Worm (Caenorhabditis elegans) whole organism, young adult: ENCODE data around the gene mlt-9.

ENCODE experiments used
- B0035.1 ChIP-seq: sonication (generic microtip); optimal IDR thresholded peaks from 2 replicates; lab custom pipeline; 2016; ENCODE audit warnings: missing genetic modification characterization, mild to moderate bottlenecking, missing compliant biosample characterization, missing genotype, missing genetic modification reagents
- B0336.3 ChIP-seq: fragments of 200-800 bp; sonication (Bioruptor generic); IDR thresholded peaks from 2 replicates; pipeline ENCODE4 v1.3.6; 2022; ENCODE audit warnings: missing genetic modification characterization, missing compliant biosample characterization
- D2030.7 ChIP-seq: fragments of 200-800 bp; sonication (Bioruptor generic); IDR thresholded peaks from 2 replicates; pipeline ENCODE4 v1.3.6; 2022; ENCODE audit warnings: missing genetic modification reagents, missing genetic modification characterization, missing compliant biosample characterization
- F22D6.2 ChIP-seq: sonication (generic microtip); optimal IDR thresholded peaks from 2 replicates; lab custom pipeline; 2016; ENCODE audit warnings: mild to moderate bottlenecking, missing genetic modification characterization, missing compliant biosample characterization
- F33H1.4 ChIP-seq: fragments of 200-800 bp; sonication (Bioruptor generic); IDR thresholded peaks from 2 replicates; pipeline ENCODE4 v1.3.6; 2022; ENCODE audit warnings: missing genetic modification reagents, missing genetic modification characterization, missing compliant biosample characterization
- F55B11.4 ChIP-seq: sonication (generic microtip); optimal IDR thresholded peaks from 2 replicates; lab custom pipeline; 2016; ENCODE audit warnings: missing compliant biosample characterization, missing genetic modification characterization, borderline replicate concordance; ENCODE audit not compliant: insufficient read depth
- T07F8.4 ChIP-seq: sonication (generic microtip); optimal IDR thresholded peaks from 2 replicates; lab custom pipeline; 2016; ENCODE audit warnings: mild to moderate bottlenecking, missing genetic modification characterization, moderate library complexity, missing compliant biosample characterization
- Y53F4B.3 ChIP-seq: fragments of 200-800 bp; sonication (Bioruptor generic); IDR thresholded peaks from 2 replicates; pipeline ENCODE4 v1.3.6; 2022; ENCODE audit warnings: missing genetic modification reagents, missing genetic modification characterization, missing compliant biosample characterization
- Y53G8AR.9 ChIP-seq: fragments of 200-800 bp; sonication (Bioruptor generic); conservative IDR thresholded peaks from 2 replicates; pipeline ENCODE4 v1.3.6; 2022; ENCODE audit warnings: missing genetic modification reagents, missing genetic modification characterization, missing compliant biosample characterization
- Y56A3A.18 ChIP-seq: fragments of 200-800 bp; sonication (Bioruptor generic); IDR thresholded peaks from 2 replicates; pipeline ENCODE4 v1.3.6; 2022; ENCODE audit warnings: missing genetic modification reagents, missing genetic modification characterization, missing compliant biosample characterization
- Y95B8A.8 ChIP-seq: fragments of 200-800 bp; sonication (Bioruptor generic); IDR thresholded peaks from 2 replicates; pipeline ENCODE4 v1.3.6; 2022; ENCODE audit warnings: missing genetic modification reagents, missing genetic modification characterization, missing compliant biosample characterization
- ZK185.1 ChIP-seq: sonication (generic microtip); optimal IDR thresholded peaks from 2 replicates; lab custom pipeline; 2016; ENCODE audit warnings: mild to moderate bottlenecking, missing genetic modification characterization, missing compliant biosample characterization; ENCODE audit not compliant: poor library complexity, severe bottlenecking
- aptf-2 ChIP-seq: fragments of 200-800 bp; sonication (Bioruptor generic); conservative IDR thresholded peaks from 2 replicates; pipeline ENCODE4 v1.3.6; 2022; ENCODE audit warnings: missing genetic modification reagents, missing genetic modification characterization, missing compliant biosample characterization
- atf-7 ChIP-seq: sonication (generic microtip); optimal IDR thresholded peaks from 2 replicates; lab custom pipeline; 2017; ENCODE audit warnings: mild to moderate bottlenecking, missing genetic modification characterization, missing compliant biosample characterization
- attf-5 ChIP-seq: fragments of 200-800 bp; sonication (Bioruptor generic); optimal IDR thresholded peaks from 2 replicates; lab custom pipeline; 2018; ENCODE audit warnings: mild to moderate bottlenecking, missing genetic modification characterization, missing compliant biosample characterization
- ccch-3 ChIP-seq: fragments of 200-800 bp; sonication (Bioruptor generic); optimal IDR thresholded peaks from 2 replicates; lab custom pipeline; 2018; ENCODE audit warnings: mild to moderate bottlenecking, missing genetic modification characterization, missing compliant biosample characterization
- chd-7 ChIP-seq: sonication (generic microtip); optimal IDR thresholded peaks from 2 replicates; lab custom pipeline; 2016; ENCODE audit warnings: mild to moderate bottlenecking, missing genetic modification characterization, moderate library complexity, missing compliant biosample characterization
- efl-1 ChIP-seq: fragments of 150-350 bp; optimal IDR thresholded peaks from 2 replicates; lab custom pipeline; 2014; ENCODE audit warnings: missing biosample characterization, missing genetic modification reagents, missing genetic modification characterization
- egl-44 ChIP-seq: fragments of 200-800 bp; sonication (Bioruptor generic); IDR thresholded peaks from 2 replicates; pipeline ENCODE4 v1.3.6; 2022; ENCODE audit warnings: missing genetic modification reagents, missing genetic modification characterization, missing compliant biosample characterization
- egrh-3 ChIP-seq: fragments of 200-800 bp; sonication (Bioruptor generic); IDR thresholded peaks from 2 replicates; pipeline ENCODE4 v1.3.6; 2022; ENCODE audit warnings: missing genetic modification reagents, missing genetic modification characterization, missing compliant biosample characterization
- fkh-3 ChIP-seq: sonication (generic microtip); optimal IDR thresholded peaks from 2 replicates; lab custom pipeline; 2016; ENCODE audit warnings: mild to moderate bottlenecking, missing genetic modification characterization, missing compliant biosample characterization
- gei-17 ChIP-seq: fragments of 200-800 bp; sonication (Bioruptor generic); optimal IDR thresholded peaks from 2 replicates; lab custom pipeline; 2018; ENCODE audit warnings: mild to moderate bottlenecking, missing genetic modification characterization, missing compliant biosample characterization
- him-1 ChIP-seq: sonication (generic microtip); optimal IDR thresholded peaks from 2 replicates; lab custom pipeline; 2016; ENCODE audit warnings: missing genotype, missing genetic modification reagents, missing genetic modification characterization, missing compliant biosample characterization
- hlh-26 ChIP-seq: fragments of 200-800 bp; sonication (Bioruptor generic); conservative IDR thresholded peaks from 2 replicates; pipeline ENCODE4 v1.3.6; 2022; ENCODE audit warnings: missing genetic modification reagents, missing genetic modification characterization, missing compliant biosample characterization
- hmg-1.2 ChIP-seq: fragments of 200-800 bp; sonication (Bioruptor generic); IDR thresholded peaks from 2 replicates; pipeline ENCODE4 v1.3.6; 2022; ENCODE audit warnings: missing genetic modification reagents, missing genetic modification characterization, missing compliant biosample characterization
- lin-26 ChIP-seq: fragments of 200-800 bp; sonication (Bioruptor generic); IDR thresholded peaks from 2 replicates; pipeline ENCODE4 v1.3.6; 2022; ENCODE audit warnings: missing genetic modification reagents, missing genetic modification characterization, missing compliant biosample characterization
- lin-40 ChIP-seq: sonication (generic microtip); optimal IDR thresholded peaks from 2 replicates; lab custom pipeline; 2016; ENCODE audit warnings: missing genetic modification characterization, mild to moderate bottlenecking, missing compliant biosample characterization, missing genotype, missing genetic modification reagents
- lin-54 ChIP-seq: fragments of 200-800 bp; sonication (Bioruptor generic); optimal IDR thresholded peaks from 2 replicates; lab custom pipeline; 2018; ENCODE audit warnings: mild to moderate bottlenecking, missing genetic modification characterization, missing compliant biosample characterization
- madf-6 ChIP-seq: fragments of 200-800 bp; sonication (Bioruptor generic); IDR thresholded peaks from 2 replicates; pipeline ENCODE4 v1.3.6; 2022; ENCODE audit warnings: missing genetic modification reagents, missing genetic modification characterization, missing compliant biosample characterization
- mel-28 ChIP-seq: sonication (generic microtip); optimal IDR thresholded peaks from 2 replicates; lab custom pipeline; 2016; ENCODE audit warnings: borderline replicate concordance, mild to moderate bottlenecking, missing genetic modification characterization, missing compliant biosample characterization
- mes-4 ChIP-seq: sonication (generic microtip); optimal IDR thresholded peaks from 2 replicates; lab custom pipeline; 2016; ENCODE audit warnings: missing genotype, missing genetic modification characterization, missing compliant biosample characterization
- mxl-1 ChIP-seq: sonication (generic microtip); optimal IDR thresholded peaks from 2 replicates; lab custom pipeline; 2016; ENCODE audit warnings: missing genetic modification characterization, missing compliant biosample characterization
- nhr-27 ChIP-seq: fragments of 200-800 bp; sonication (Bioruptor generic); optimal IDR thresholded peaks from 2 replicates; lab custom pipeline; 2018; ENCODE audit warnings: mild to moderate bottlenecking, missing genetic modification characterization, moderate library complexity, missing compliant biosample characterization
- rec-8 ChIP-seq, 2 experiments: sonication (generic microtip); optimal IDR thresholded peaks; 2 replicates each; lab custom pipeline; 2016; ENCODE audit warnings: mild to moderate bottlenecking in 2 of 2, missing genetic modification characterization in 2 of 2, missing genetic modification reagents in 2 of 2, missing genotype in 2 of 2, missing biosample characterization in 1 of 2, missing compliant biosample characterization in 1 of 2, moderate library complexity in 1 of 2
- repo-1 ChIP-seq: sonication (generic microtip); optimal IDR thresholded peaks from 2 replicates; lab custom pipeline; 2017; ENCODE audit warnings: mild to moderate bottlenecking, missing genetic modification characterization, missing compliant biosample characterization
- rpc-1 ChIP-seq, 2 experiments: fragments of 150-350 bp in 1 of 2; sonication (generic microtip) in 1 of 2; optimal IDR thresholded peaks; 2 replicates each; lab custom pipeline; 2014 to 2018; ENCODE audit warnings: missing biosample characterization in 1 of 2, missing genetic modification characterization in 1 of 2, missing genetic modification reagents in 1 of 2, missing genotype in 1 of 2
- sdz-38 ChIP-seq: sonication (generic microtip); optimal IDR thresholded peaks from 2 replicates; lab custom pipeline; 2016; ENCODE audit warnings: missing genotype, missing genetic modification characterization, missing compliant biosample characterization
- sea-2 ChIP-seq: fragments of 200-800 bp; sonication (Bioruptor generic); IDR thresholded peaks from 2 replicates; pipeline ENCODE4 v1.3.6; 2022; ENCODE audit warnings: missing genetic modification characterization, missing compliant biosample characterization
- snpc-1.3 ChIP-seq: sonication (generic microtip); optimal IDR thresholded peaks from 2 replicates; lab custom pipeline; 2017; ENCODE audit warnings: missing genetic modification characterization, mild to moderate bottlenecking, missing compliant biosample characterization, antibody characterized with exemption, moderate library complexity, missing genotype, missing genetic modification reagents; ENCODE audit not compliant: insufficient read depth
- snpc-3.4 ChIP-seq: sonication (generic microtip); optimal IDR thresholded peaks from 2 replicates; lab custom pipeline; 2017; ENCODE audit warnings: missing genetic modification characterization, mild to moderate bottlenecking, missing compliant biosample characterization, antibody characterized with exemption, moderate library complexity, missing genotype, missing genetic modification reagents
- somi-1 ChIP-seq: fragments of 200-800 bp; sonication (Bioruptor generic); optimal IDR thresholded peaks from 2 replicates; lab custom pipeline; 2018; ENCODE audit warnings: mild to moderate bottlenecking, missing genetic modification characterization, missing compliant biosample characterization
- tbx-9 ChIP-seq: sonication (generic microtip); optimal IDR thresholded peaks from 2 replicates; lab custom pipeline; 2016; ENCODE audit warnings: borderline replicate concordance, missing genetic modification characterization, inconsistent platforms, missing compliant biosample characterization
- ztf-22 ChIP-seq: fragments of 200-800 bp; sonication (Bioruptor generic); optimal IDR thresholded peaks from 2 replicates; lab custom pipeline; 2018; ENCODE audit warnings: mild to moderate bottlenecking, missing genetic modification characterization, moderate library complexity, missing compliant biosample characterization
- ztf-25 ChIP-seq: fragments of 200-800 bp; sonication (Bioruptor generic); IDR thresholded peaks from 2 replicates; pipeline ENCODE4 v1.3.6; 2022; ENCODE audit warnings: missing genetic modification reagents, missing genetic modification characterization, missing compliant biosample characterization

The mlt-9 gene

ce11 chrX:15147640-15148039, 40.0 kb upstream of the mlt-9 start, which contains the start of gene unc-7:
unc-7 (minus strand) TSS chrX:15147740.
- TF ChIP-seq ztf-25 (GFP tag; lab: Robert Waterston, UW) (no peak), D2030.7 (GFP tag; lab: Robert Waterston, UW) (no peak), atf-7 (no peak), attf-5 (no peak), ztf-22 (GFP tag; lab: Kevin White, UChicago) (no peak), fkh-3 (tag; lab: Kevin White, UChicago) (no peak), mes-4 (no peak)
- TF ChIP-seq, all 124 proteins: peak for 0

ce11 chrX:15146415-15147210, 39.0 kb upstream of the mlt-9 start:
- peak; percentile 92 for TF ChIP-seq lin-26 (GFP tag; lab: Robert Waterston, UW)
- peak; percentile 22; the same call in 1 of the 2 replicates for TF ChIP-seq madf-6
- TF ChIP-seq sdz-38 (tag; lab: Kevin White, UChicago), result no peak
- no peak for TF ChIP-seq B0035.1 (tag; lab: Kevin White, UChicago)
- TF ChIP-seq ccch-3 (GFP tag; lab: Kevin White, UChicago), result no peak
- TF ChIP-seq repo-1 (tag; lab: Kevin White, UChicago), result no peak
- TF ChIP-seq tbx-9 (tag; lab: Kevin White, UChicago), result no peak
- peak; percentile 70 for TF ChIP-seq snpc-1.3 (tag; lab: Kevin White, UChicago)
- no peak for TF ChIP-seq mel-28
- TF ChIP-seq egl-44 (GFP tag; lab: Robert Waterston, UW), result peak; percentile 65; the same call in 1 of the 2 replicates
- TF ChIP-seq hmg-1.2, result peak; percentile 60; the same call in 1 of the 2 replicates
- no peak for TF ChIP-seq Y53G8AR.9
- no peak for TF ChIP-seq hlh-26 (GFP tag; lab: Robert Waterston, UW)
- no peak for TF ChIP-seq lin-54 (GFP tag; lab: Kevin White, UChicago)
- no peak for TF ChIP-seq sea-2 (GFP tag; lab: Robert Waterston, UW)
- no peak for TF ChIP-seq lin-40
- TF ChIP-seq F22D6.2, result no peak
- 0 out of 2 replicates have a peak, but pooled peaks have one; percentile 47 for TF ChIP-seq Y95B8A.8 (GFP tag; lab: Robert Waterston, UW)
- peak; percentile 63 for TF ChIP-seq T07F8.4 (tag; lab: Kevin White, UChicago)
- no peak for TF ChIP-seq Y53F4B.3
- no peak for TF ChIP-seq ztf-22 (GFP tag; lab: Kevin White, UChicago)
- peak; percentile 64 for TF ChIP-seq him-1 (tag; lab: Kevin White, UChicago)
- no peak for TF ChIP-seq nhr-27 (tag; lab: Kevin White, UChicago)
- TF ChIP-seq rpc-1 (optimal IDR thresholded peaks at IDR 0.05; lab: Kevin White, UChicago), result peak; percentile 91
- TF ChIP-seq rpc-1 (tag; optimal IDR thresholded peaks at IDR 0.05; lab: Kevin White, UChicago), result peak; percentile 97
- no peak for TF ChIP-seq egrh-3 (GFP tag; lab: Robert Waterston, UW)
- TF ChIP-seq ztf-25 (GFP tag; lab: Robert Waterston, UW), result peak; percentile 73; the same call in 1 of the 2 replicates
- no peak for TF ChIP-seq B0336.3 (GFP tag; lab: Robert Waterston, UW)
- TF ChIP-seq ZK185.1, result peak; percentile 83
- no peak for TF ChIP-seq mxl-1 (tag; lab: Kevin White, UChicago)
- TF ChIP-seq chd-7, result no peak
- no peak for TF ChIP-seq efl-1
- TF ChIP-seq F33H1.4 (GFP tag; lab: Robert Waterston, UW), result no peak
- no peak for TF ChIP-seq aptf-2
- TF ChIP-seq F55B11.4 (tag; lab: Kevin White, UChicago), result no peak
- TF ChIP-seq Y56A3A.18 (GFP tag; lab: Robert Waterston, UW), result peak; percentile 80
- TF ChIP-seq gei-17 (GFP tag; lab: Kevin White, UChicago), result no peak
- no peak for TF ChIP-seq somi-1 (GFP tag; lab: Kevin White, UChicago)
- TF ChIP-seq rec-8 (tag; optimal IDR thresholded peaks at IDR 0.05; lab: Kevin White, UChicago), result peak in 1 of 2 experiments; percentile 60
- peak; percentile 86 for TF ChIP-seq snpc-3.4 (tag; lab: Kevin White, UChicago)
